Worm (Caenorhabditis elegans) whole organism, L4/young adult: ENCODE measurements around the gene srz-18.

Experiments used
- W03F9.2 ChIP-seq: fragments of 150-350 bp; optimal IDR thresholded peaks from 2 replicates; lab custom pipeline; 2014; ENCODE audit warnings: missing biosample characterization, missing genetic modification characterization
- dao-5 ChIP-seq: sonication (generic microtip); optimal IDR thresholded peaks from 2 replicates; lab custom pipeline; 2016; ENCODE audit warnings: missing genotype, missing genetic modification characterization, moderate library complexity, missing compliant biosample characterization
- him-1 ChIP-seq: sonication (generic microtip); optimal IDR thresholded peaks from 2 replicates; lab custom pipeline; 2016; ENCODE audit warnings: missing genotype, missing genetic modification reagents, missing genetic modification characterization, missing compliant biosample characterization

Gene srz-18

ce11 chrV:20609494-20609893 is 17.0 kb upstream of the srz-18 start, which contains the start of gene grd-2:
grd-2 (plus strand) TSS chrV:20609794.
- TF ChIP-seq him-1 (no peak), dao-5 (tag; lab: Kevin White, UChicago) (no peak), W03F9.2 (no peak)

DNA sequence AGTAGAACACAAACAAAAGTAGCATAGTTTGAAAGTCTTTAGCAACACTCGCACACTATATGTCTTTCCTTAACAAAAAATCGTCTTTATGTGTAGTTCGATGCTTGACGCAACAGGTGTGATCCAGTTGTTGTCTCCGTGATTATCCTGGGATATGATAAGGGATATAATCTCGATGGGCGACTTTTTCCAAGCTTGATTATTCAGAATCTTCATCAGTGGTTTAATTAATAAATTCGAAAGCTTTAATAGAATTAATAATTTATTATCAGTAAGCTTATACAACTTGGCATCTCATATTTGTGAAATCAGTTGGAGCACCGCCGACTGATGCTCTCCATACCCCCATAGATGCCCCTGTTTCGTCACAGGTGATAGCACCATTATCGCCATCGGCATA is 7.9 kb upstream of the srz-18 start, which contains the start of gene F46B3.7:
Gene F46B3.7, minus strand, starts transcription at position 101 of the 400 bp plus-strand sequence.
- TF ChIP-seq W03F9.2 = no peak
- no peak for TF ChIP-seq him-1
- TF ChIP-seq dao-5 (tag; lab: Kevin White, UChicago) = no peak

ce11 chrV:20623060-20623459 is 3.5 kb upstream of the srz-18 start, which contains the start of gene F46B3.8:
F46B3.8 (minus strand) TSS chrV:20623160.
- no peak for TF ChIP-seq him-1
- no peak for TF ChIP-seq W03F9.2
- no peak for TF ChIP-seq dao-5 (tag; lab: Kevin White, UChicago)

ce11 chrV:20625260-20625659 is 1.3 kb upstream of the srz-18 start:
- TF ChIP-seq him-1 (no peak), dao-5 (tag; lab: Kevin White, UChicago) (no peak), W03F9.2 (no peak)

- TF ChIP-seq W03F9.2 (no peak), dao-5 (tag; lab: Kevin White, UChicago) (no peak)
Measured at ce11 chrV:20631255-20631654, 4.7 kb downstream of the srz-18 start, which contains the start of gene F46B3.14. F46B3.14 (minus strand) TSS chrV:20631355.

DNA sequence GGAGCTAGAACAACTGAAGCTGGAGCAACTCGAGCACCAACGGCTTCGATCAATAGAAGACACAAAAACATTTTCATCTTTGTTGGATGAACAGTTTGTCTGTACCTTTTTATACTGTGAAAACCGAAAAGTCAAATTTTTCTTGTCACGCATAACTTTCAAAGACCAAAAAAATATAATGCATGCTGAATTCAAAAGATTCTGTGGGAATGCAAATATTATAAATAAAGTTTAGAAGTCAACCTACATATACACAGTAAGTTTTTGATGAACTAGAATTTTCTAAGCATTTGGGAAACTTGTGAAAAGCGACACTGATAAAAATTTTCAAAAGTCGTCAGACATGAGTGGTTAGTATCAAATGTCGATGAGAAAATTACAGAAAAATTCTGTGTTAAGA is 7.1 kb downstream of the srz-18 start, which contains the start of gene F46B3.15:
Gene F46B3.15, minus strand, starts transcription at position 101 of the 400 bp plus-strand sequence.
- TF ChIP-seq W03F9.2 (no peak), him-1 (no peak), dao-5 (tag; lab: Kevin White, UChicago) (no peak)

DNA sequence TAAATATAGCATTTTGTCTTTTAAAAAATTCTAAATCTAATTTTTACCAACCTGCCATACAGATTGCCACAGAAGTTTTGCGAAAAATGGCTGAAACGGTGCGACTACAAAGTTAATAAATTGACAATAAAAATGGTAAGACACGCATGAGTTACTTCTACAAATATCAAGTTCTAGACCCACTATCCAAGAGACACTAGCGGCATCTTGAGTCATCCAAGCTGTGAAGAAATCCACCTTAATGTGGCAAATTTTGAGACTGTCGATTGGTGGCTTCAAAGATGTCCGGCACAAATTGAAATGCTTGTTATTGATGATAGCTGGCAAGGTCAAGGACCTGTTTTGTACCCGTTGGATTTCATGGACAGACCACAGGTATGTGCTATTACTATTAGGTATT is 7.8 kb downstream of the srz-18 start, which contains the start of gene F46B3.16:
Gene F46B3.16, plus strand, starts transcription at position 301 of the 400 bp plus-strand sequence.
- no peak for TF ChIP-seq him-1
- TF ChIP-seq W03F9.2 = no peak
- no peak for TF ChIP-seq dao-5 (tag; lab: Kevin White, UChicago)

ce11 chrV:20636855-20637254 is 10.3 kb downstream of the srz-18 start, which contains the start of gene ttr-13:
ttr-13 (minus strand) TSS chrV:20636955.
- TF ChIP-seq W03F9.2 (no peak), him-1 (no peak), dao-5 (tag; lab: Kevin White, UChicago) (no peak)

- TF ChIP-seq dao-5 (tag; lab: Kevin White, UChicago) (no peak), him-1 (no peak), W03F9.2 (no peak)
Measured at ce11 chrV:20638344-20638743, 11.8 kb downstream of the srz-18 start, which contains the start of gene Y44A6B.3. Y44A6B.3 (minus strand) TSS chrV:20638444.

DNA sequence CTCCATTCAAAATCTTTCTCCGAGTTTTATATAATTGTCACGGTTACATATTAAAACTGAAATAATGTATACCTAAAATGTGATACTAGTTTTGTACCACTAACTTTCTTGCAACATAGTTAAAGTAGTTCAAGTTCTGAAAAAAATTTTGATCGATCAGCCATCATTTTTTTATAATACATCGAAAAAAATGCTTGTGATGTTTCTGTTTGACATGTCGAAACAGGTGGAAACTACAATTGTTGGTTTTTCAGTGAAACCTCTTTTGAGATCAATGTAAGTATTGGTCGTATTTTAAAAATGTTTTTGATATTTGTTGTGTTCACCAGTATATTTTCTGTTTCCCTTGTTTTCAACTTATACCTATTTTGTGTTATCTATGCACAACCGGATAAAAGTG is 12.8 kb downstream of the srz-18 start, which contains the start of gene srxa-14:
Gene srxa-14, plus strand, starts transcription at position 301 of the 400 bp plus-strand sequence.
- TF ChIP-seq W03F9.2 (no peak), him-1 (no peak), dao-5 (tag; lab: Kevin White, UChicago) (no peak)

DNA sequence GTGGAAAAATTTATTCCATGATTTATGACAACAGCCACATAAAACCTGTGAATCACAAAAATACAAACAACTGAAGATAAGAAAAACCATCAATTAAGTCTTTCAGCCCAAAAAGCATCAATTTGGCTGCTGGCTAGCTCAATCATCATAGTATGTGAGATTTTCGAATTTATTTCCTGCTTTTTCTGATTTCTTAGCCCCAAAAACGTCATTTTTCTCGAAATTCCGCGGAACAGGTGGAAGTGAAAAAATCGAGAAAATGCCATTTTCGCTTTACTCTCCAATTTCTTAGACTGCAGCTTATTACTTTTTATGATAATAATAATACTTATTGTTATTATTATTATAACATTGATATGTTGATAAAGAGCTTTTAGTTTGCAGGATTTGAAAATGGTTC is 15.4 kb downstream of the srz-18 start, which contains the start of gene srxa-15:
Gene srxa-15, plus strand, starts transcription at position 301 of the 400 bp plus-strand sequence.
- TF ChIP-seq him-1 = no peak
- TF ChIP-seq dao-5 (tag; lab: Kevin White, UChicago) = no peak
- no peak for TF ChIP-seq W03F9.2

DNA sequence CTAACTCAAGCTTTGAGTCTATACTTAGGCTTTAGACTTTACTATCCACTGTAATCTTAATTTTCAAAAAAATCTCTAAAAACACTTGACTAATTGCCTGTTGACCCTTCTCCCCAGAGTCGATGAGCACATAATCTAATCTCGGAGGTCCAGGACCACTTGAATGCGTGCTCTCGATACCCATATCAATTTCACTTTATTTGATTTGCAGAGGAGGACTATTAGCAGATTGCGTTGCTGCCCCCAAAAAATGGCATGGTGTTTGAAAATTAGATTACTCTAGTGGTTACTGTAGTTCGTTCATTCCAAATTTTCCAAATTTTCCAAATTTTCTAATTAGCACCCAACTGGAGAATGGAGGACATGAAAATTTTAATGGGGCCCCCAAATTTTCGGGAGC is 19.0 kb downstream of the srz-18 start:
- TF ChIP-seq dao-5 (tag; lab: Kevin White, UChicago) = no peak
- no peak for TF ChIP-seq him-1
- TF ChIP-seq W03F9.2 = no peak

DNA sequence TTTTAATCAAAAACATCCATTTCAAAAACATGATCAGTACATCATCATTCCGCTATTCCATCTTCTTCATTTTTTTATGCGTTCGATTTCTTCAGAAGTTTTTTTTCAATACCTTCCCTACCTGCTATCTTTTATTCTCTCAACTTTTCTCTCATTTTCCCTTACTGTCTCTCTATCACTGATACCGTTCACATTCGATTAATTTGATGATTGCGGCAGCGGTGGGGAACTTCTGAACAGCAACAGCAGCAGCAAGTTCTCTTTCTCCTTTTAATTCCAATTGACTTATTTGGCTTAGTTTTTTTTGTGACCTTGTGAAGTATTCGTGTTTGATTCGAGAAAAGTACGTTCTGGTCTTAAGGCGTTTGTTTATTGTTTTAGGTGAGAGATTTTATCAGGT is 22.4 kb downstream of the srz-18 start:
- TF ChIP-seq W03F9.2 = no peak
- no peak for TF ChIP-seq dao-5 (tag; lab: Kevin White, UChicago)
- TF ChIP-seq him-1 = no peak

DNA sequence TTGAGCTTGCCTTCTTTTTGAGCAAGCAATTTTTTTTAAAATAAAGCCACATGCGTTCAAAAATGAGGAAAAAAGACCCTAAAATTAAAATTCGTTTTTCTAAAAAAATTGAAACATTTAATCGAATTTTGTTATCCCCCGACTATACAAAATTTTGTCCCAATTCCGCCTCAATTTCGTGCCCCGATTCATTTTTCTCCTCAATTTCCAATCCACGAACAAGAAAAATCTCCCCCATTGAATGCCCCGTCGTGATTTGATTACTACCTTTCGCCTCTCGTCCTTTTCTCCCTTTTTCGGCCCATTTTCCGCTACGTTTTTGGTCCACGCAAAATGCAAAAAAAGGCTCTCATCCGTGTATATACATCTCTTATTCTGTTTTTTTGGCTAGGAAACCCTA is 25.4 kb downstream of the srz-18 start:
- TF ChIP-seq dao-5 (tag; lab: Kevin White, UChicago) (no peak), W03F9.2 (no peak), him-1 (no peak)

DNA sequence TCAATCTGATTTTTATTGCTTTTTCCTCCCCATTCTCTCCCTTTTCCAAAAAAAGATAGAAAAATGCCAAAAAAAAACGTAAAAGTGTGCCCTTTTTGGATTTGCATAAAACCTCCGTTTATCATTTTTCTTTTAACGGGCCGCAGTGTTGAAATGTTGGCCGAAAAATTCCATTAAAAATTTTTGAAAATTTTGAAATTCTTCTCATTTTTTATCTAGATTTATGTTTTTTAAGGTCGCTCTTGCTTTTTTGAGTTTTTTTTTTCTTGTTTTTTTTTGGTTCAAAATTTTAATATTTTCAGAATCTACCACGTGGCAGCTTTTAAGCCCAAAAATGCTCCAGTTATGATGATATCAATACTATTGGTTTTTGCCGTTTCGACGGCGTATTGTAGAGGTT is 27.8 kb downstream of the srz-18 start, which contains the start of gene mnr-1:
Gene mnr-1, plus strand, starts transcription at position 301 of the 400 bp plus-strand sequence.
- TF ChIP-seq him-1 (no peak), W03F9.2 (no peak), dao-5 (tag; lab: Kevin White, UChicago) (no peak)

DNA sequence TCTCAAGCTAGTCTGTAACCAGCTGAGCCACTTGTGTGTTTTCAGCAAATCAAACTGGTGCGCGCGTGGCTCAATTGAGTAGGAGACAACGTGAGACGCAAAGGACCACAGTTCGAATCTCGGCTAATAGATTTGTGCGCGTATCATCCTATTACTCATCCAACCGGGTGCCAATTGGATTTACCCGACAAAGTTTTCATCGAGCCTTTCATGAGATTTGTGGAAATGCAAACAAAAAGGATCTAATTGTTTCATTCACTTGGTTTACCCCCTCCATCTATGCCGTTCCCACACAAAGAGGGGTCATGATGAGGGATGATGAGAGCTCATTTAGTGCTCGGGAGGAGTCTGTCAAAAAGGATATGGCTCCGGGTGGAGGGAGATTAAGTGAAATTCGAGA is 28.7 kb downstream of the srz-18 start:
- TF ChIP-seq dao-5 (tag; lab: Kevin White, UChicago) (no peak), him-1 (no peak), W03F9.2 (no peak)
